Worm (Caenorhabditis elegans): ENCODE results near the gene F16B12.1.

ce11 chrX:14070950-14071349 lies 14.4 kb upstream of the F16B12.1 start, which contains the start of gene C33G3.4:
- TF ChIP-seq nhr-12 (tag; optimal IDR thresholded peaks at IDR 0.05) = no peak
- no peak for TF ChIP-seq ztf-11 (tag; optimal IDR thresholded peaks at IDR 0.05)
- TF ChIP-seq nhr-28 (tag; optimal IDR thresholded peaks at IDR 0.05) = no peak
